Worm (Caenorhabditis elegans): ENCODE results near the gene rab-3.

The rab-3 gene

DNA sequence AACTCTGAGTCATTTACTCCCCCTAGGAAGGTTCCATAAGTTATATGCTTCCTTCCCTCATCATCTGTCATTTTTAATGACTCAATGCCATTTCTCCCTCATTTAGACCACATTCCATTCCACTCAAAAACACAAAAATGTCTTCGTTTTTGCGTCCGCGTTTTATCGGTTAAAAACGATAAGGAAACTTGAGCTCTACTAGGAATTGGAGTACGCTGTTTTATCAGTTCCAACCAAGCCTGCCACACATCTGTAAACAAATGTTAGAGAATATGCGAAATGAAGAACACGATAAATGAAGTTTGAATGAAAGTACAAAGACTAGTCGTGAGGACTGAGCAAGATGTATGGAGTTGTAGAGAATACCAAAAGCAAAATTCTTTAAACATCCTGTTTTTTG is 20.7 kb upstream of the rab-3 start (continued):
- no peak for TF ChIP-seq daf-19 (GFP tag; conservative IDR thresholded peaks at IDR 0.05)
- TF ChIP-seq nhr-28 (tag; optimal IDR thresholded peaks at IDR 0.05) = peak; percentile 72
- TF ChIP-seq zfp-2 (tag; optimal IDR thresholded peaks at IDR 0.05) = no peak
- peak; percentile 40 for TF ChIP-seq mep-1 (tag; optimal IDR thresholded peaks at IDR 0.05)
- TF ChIP-seq nhr-237 (tag; optimal IDR thresholded peaks at IDR 0.05) = no peak
- no peak for TF ChIP-seq lin-39 (tag; optimal IDR thresholded peaks at IDR 0.05)
- TF ChIP-seq nhr-48 (tag; optimal IDR thresholded peaks at IDR 0.05) = peak; percentile 27
- peak in 1 of 2 experiments; percentile 55 for TF ChIP-seq unc-62 (GFP tag; optimal IDR thresholded peaks at IDR 0.05 in 1 of 2)
- TF ChIP-seq unc-62 (tag; optimal IDR thresholded peaks at IDR 0.05) = no peak
- no peak for TF ChIP-seq madf-5 (GFP tag; IDR thresholded peaks at IDR 0.05)
- TF ChIP-seq unc-39 (tag; optimal IDR thresholded peaks at IDR 0.05) = no peak
- TF ChIP-seq F26F4.8 (GFP tag; conservative IDR thresholded peaks at IDR 0.05) = no peak
- TF ChIP-seq snpc-1.2 (GFP tag; IDR thresholded peaks at IDR 0.05) = no peak
- TF ChIP-seq ama-1 (optimal IDR thresholded peaks at IDR 0.05) = no peak
- TF ChIP-seq ceh-32 (tag; optimal IDR thresholded peaks at IDR 0.05; ENCODE audit: poor library complexity) = no peak
- TF ChIP-seq lsy-2 (tag; optimal IDR thresholded peaks at IDR 0.05) = no peak
- no peak for TF ChIP-seq lim-7 (GFP tag; IDR thresholded peaks at IDR 0.05)
- TF ChIP-seq arid-1 (GFP tag; conservative IDR thresholded peaks at IDR 0.05) = no peak

ce11 chrII:5747312-5747711 is 19.7 kb upstream of the rab-3 start:
- no peak for TF ChIP-seq cey-2 (tag; optimal IDR thresholded peaks at IDR 0.05; ENCODE audit: borderline replicate concordance, insufficient read depth)
- peak; percentile 72 for TF ChIP-seq nhr-28 (tag; optimal IDR thresholded peaks at IDR 0.05)
- no peak for TF ChIP-seq zip-11 (GFP tag; IDR thresholded peaks at IDR 0.05)
- peak; percentile 73 for TF ChIP-seq pqm-1 (tag; optimal IDR thresholded peaks at IDR 0.05)
- TF ChIP-seq pha-4 (GFP tag; IDR thresholded peaks at IDR 0.05) = no peak
- TF ChIP-seq pha-4 (tag; optimal IDR thresholded peaks at IDR 0.05) = no peak
- TF ChIP-seq daf-16 (GFP tag; optimal IDR thresholded peaks at IDR 0.05) = no peak
- TF ChIP-seq daf-16 (tag; optimal IDR thresholded peaks at IDR 0.05) = peak; percentile 27
- TF ChIP-seq hlh-11 (tag; optimal IDR thresholded peaks at IDR 0.05) = peak; percentile 30
- TF ChIP-seq F37D6.2 (tag; optimal IDR thresholded peaks at IDR 0.05) = no peak
- TF ChIP-seq dmd-6 (GFP tag; IDR thresholded peaks at IDR 0.05) = peak; percentile 21; the same call in 1 of the 2 replicates

DNA sequence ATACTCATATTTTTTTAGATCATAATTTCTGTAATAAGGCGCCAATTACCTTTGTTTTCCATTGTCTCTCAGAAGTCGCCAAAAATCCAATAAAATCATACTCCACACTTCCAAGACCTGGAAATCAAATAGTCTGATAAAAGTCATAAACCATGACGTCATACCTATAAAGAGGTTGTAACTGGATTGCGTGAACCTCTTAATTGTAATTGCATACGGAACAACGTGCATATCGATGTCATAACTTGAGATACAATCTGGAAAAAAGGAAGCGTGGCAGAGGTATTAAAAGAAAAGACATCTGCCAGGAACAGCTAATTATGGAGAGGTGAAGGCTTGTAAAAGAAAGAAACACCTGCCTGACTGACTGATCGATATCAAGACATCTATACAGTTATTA is 17.4 kb upstream of the rab-3 start, which contains the start of gene F10C1.9:
F10C1.9 (minus strand) TSS at position 197 of the 400 bp plus-strand sequence.
- TF ChIP-seq tag-97 (GFP tag; IDR thresholded peaks at IDR 0.05) (no peak), dmd-6 (GFP tag; IDR thresholded peaks at IDR 0.05) (0 out of 2 replicates have a peak, but pooled peaks have one; percentile 17)

ce11 chrII:5744342-5744741 is 16.7 kb upstream of the rab-3 start:
- peak; percentile 59 for TF ChIP-seq dve-1 (tag; optimal IDR thresholded peaks at IDR 0.05; ENCODE audit: insufficient read depth)
- peak; percentile 52 for TF ChIP-seq pqm-1 (tag; optimal IDR thresholded peaks at IDR 0.05)
- no peak for TF ChIP-seq nhr-111 (GFP tag; optimal IDR thresholded peaks at IDR 0.05)
- TF ChIP-seq dmd-6 (GFP tag; IDR thresholded peaks at IDR 0.05) = peak; percentile 55
- no peak for TF ChIP-seq F37D6.2 (tag; optimal IDR thresholded peaks at IDR 0.05)
- no peak for TF ChIP-seq snpc-1.2 (GFP tag; IDR thresholded peaks at IDR 0.05)

ce11 chrII:5742767-5743166 is 15.1 kb upstream of the rab-3 start:
- TF ChIP-seq daf-12 (tag; optimal IDR thresholded peaks at IDR 0.05) (no peak), zag-1 (tag; optimal IDR thresholded peaks at IDR 0.05) (no peak), dmd-6 (GFP tag; IDR thresholded peaks at IDR 0.05) (0 out of 2 replicates have a peak, but pooled peaks have one; percentile 9), pqm-1 (tag; optimal IDR thresholded peaks at IDR 0.05) (peak; percentile 71), nhr-25 (tag; optimal IDR thresholded peaks at IDR 0.05; ENCODE audit: borderline replicate concordance, insufficient read depth) (no peak)
